Worm (Caenorhabditis elegans) whole organism, late embryonic: ENCODE measurements around the gene ins-21.

Experiments used
- K09A11.1 ChIP-seq: sonication (generic microtip); optimal IDR thresholded peaks from 2 replicates; lab custom pipeline; 2017; ENCODE audit warnings: antibody characterized with exemption, mild to moderate bottlenecking, missing genetic modification characterization, missing compliant biosample characterization; ENCODE audit not compliant: insufficient read depth
- ama-1 ChIP-seq: fragments of 150-350 bp; optimal IDR thresholded peaks from 2 replicates; lab custom pipeline; 2014
- ceh-30 ChIP-seq: fragments of 150-350 bp; optimal IDR thresholded peaks from 2 replicates; lab custom pipeline; 2014; ENCODE audit warnings: missing biosample characterization, missing genetic modification characterization
- che-1 ChIP-seq: sonication (generic microtip); optimal IDR thresholded peaks from 2 replicates; lab custom pipeline; 2016; ENCODE audit warnings: mild to moderate bottlenecking, missing genetic modification characterization, missing compliant biosample characterization
- hlh-8 ChIP-seq: sonication (generic microtip); optimal IDR thresholded peaks from 2 replicates; lab custom pipeline; 2016; ENCODE audit warnings: missing genotype, missing genetic modification characterization, missing compliant biosample characterization
- madf-2 ChIP-seq: sonication (generic microtip); optimal IDR thresholded peaks from 2 replicates; lab custom pipeline; 2017; ENCODE audit warnings: missing genetic modification characterization, missing compliant biosample characterization
- mec-3 ChIP-seq: sonication (generic microtip); optimal IDR thresholded peaks from 2 replicates; lab custom pipeline; 2016; ENCODE audit warnings: borderline replicate concordance, missing genetic modification characterization, missing compliant biosample characterization
- npax-4 ChIP-seq: sonication (generic microtip); optimal IDR thresholded peaks from 2 replicates; lab custom pipeline; 2016; ENCODE audit warnings: missing genetic modification characterization, missing compliant biosample characterization
- tbx-2 ChIP-seq: sonication (generic microtip); optimal IDR thresholded peaks from 2 replicates; lab custom pipeline; 2016; ENCODE audit warnings: missing genetic modification characterization, missing compliant biosample characterization
- unc-86 ChIP-seq: sonication (generic microtip); optimal IDR thresholded peaks from 2 replicates; lab custom pipeline; 2016; ENCODE audit warnings: missing genetic modification characterization, missing compliant biosample characterization

ce11 chrIII:9986827-9987429, 36.6 kb upstream of the ins-21 start, which contains the start of gene C05B5.12:
- TF ChIP-seq tbx-2 (tag; lab: Kevin White, UChicago) (no peak), madf-2 (tag; lab: Kevin White, UChicago) (no peak), npax-4 (tag; lab: Kevin White, UChicago) (no peak), K09A11.1 (tag; lab: Kevin White, UChicago) (no peak), che-1 (tag; lab: Kevin White, UChicago) (no peak), ama-1 (lab: Kevin White, UChicago) (no peak), mec-3 (no peak), ceh-30 (tag; lab: Kevin White, UChicago) (no peak), unc-86 (tag; lab: Kevin White, UChicago) (no peak), hlh-8 (tag; lab: Kevin White, UChicago) (no peak)
